Worm (Caenorhabditis elegans): ENCODE data around the gene F14D7.6.

F14D7.6 gene

DNA sequence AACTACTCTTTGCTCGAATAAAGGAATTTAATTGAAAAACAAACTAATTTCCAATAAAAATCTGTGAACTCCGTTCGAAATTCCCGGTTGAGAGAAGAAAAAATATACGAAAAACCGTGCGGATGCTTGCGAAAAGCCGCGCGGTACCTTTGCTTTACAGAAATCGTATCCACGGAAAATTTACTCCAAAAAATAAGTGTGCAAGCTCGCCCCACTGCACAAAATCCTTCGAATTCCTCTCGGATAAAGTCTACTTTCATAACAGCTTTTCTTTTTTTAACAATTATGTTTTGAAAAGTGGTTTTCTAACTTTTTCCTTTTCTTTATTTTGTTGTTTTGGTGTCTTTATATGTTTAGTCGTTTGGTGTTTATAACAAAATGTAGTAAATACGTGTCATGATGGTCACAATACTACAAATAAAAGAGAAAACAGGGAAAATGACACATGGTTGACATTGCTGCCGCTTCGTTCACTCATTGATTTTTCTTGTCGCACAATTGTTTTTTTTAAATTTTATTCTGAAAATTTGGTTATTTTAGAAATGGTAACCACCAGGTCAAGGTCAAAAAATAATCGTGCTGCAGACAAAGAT, 46.1 kb downstream of the F14D7.6 start, which contains the start of gene cept-2 (continued):
- TF ChIP-seq aptf-2 (GFP tag; conservative IDR thresholded peaks at IDR 0.05) (no peak), ZK185.1 (tag; optimal IDR thresholded peaks at IDR 0.05; ENCODE audit: poor library complexity, severe bottlenecking) (peak; percentile 95), aptf-3 (GFP tag; IDR thresholded peaks at IDR 0.05) (no peak), nhr-120 (GFP tag; IDR thresholded peaks at IDR 0.05) (no peak), hlh-26 (GFP tag; conservative IDR thresholded peaks at IDR 0.05) (no peak), F39B2.1 (GFP tag; IDR thresholded peaks at IDR 0.05) (no peak), Y95B8A.8 (GFP tag; IDR thresholded peaks at IDR 0.05) (0 out of 2 replicates have a peak, but pooled peaks have one; percentile 31), Y79H2A.3 (GFP tag; conservative IDR thresholded peaks at IDR 0.05) (no peak), lin-40 (tag; optimal IDR thresholded peaks at IDR 0.05) (no peak), nhr-80 (tag; optimal IDR thresholded peaks at IDR 0.05) (peak; percentile 54), chd-7 (tag; optimal IDR thresholded peaks at IDR 0.05) (no peak), cebp-2 (GFP tag; IDR thresholded peaks at IDR 0.05) (no peak), mes-4 (tag; optimal IDR thresholded peaks at IDR 0.05) (no peak), mxl-1 (tag; optimal IDR thresholded peaks at IDR 0.05) (no peak), ztf-28 (GFP tag; IDR thresholded peaks at IDR 0.05) (0 out of 2 replicates have a peak, but pooled peaks have one; percentile 11), bed-1 (GFP tag; IDR thresholded peaks at IDR 0.05) (no peak), T07F8.4 (tag; optimal IDR thresholded peaks at IDR 0.05) (no peak), F57A8.1 (GFP tag; optimal IDR thresholded peaks at IDR 0.05) (no peak), K12H6.12 (tag; optimal IDR thresholded peaks at IDR 0.05) (peak; percentile 88), F37B4.10 (GFP tag; IDR thresholded peaks at IDR 0.05) (no peak), nhr-179 (tag; optimal IDR thresholded peaks at IDR 0.05) (no peak), ztf-18 (tag; optimal IDR thresholded peaks at IDR 0.05) (peak; percentile 80), nhr-90 (tag; optimal IDR thresholded peaks at IDR 0.05) (no peak), F57C9.4 (tag; optimal IDR thresholded peaks at IDR 0.05) (no peak), tlf-1 (GFP tag; optimal IDR thresholded peaks at IDR 0.05) (peak; percentile 66), pbrm-1 (GFP tag; IDR thresholded peaks at IDR 0.05) (peak; percentile 78), hsf-1 (GFP tag; IDR thresholded peaks at IDR 0.05) (no peak), B0261.1 (tag; optimal IDR thresholded peaks at IDR 0.05) (peak; percentile 22), madf-10 (tag; optimal IDR thresholded peaks at IDR 0.05) (no peak), egrh-3 (GFP tag; IDR thresholded peaks at IDR 0.05) (no peak), Y53G8AR.9 (GFP tag; conservative IDR thresholded peaks at IDR 0.05) (no peak), ekl-4 (GFP tag; IDR thresholded peaks at IDR 0.05) (peak; percentile 81), gei-17 (GFP tag; optimal IDR thresholded peaks at IDR 0.05) (no peak), egl-44 (GFP tag; IDR thresholded peaks at IDR 0.05) (0 out of 2 replicates have a peak, but pooled peaks have one; percentile 23), attf-6 (GFP tag; IDR thresholded peaks at IDR 0.05) (peak; percentile 67; the same call in 1 of the 2 replicates), B0035.1 (tag; optimal IDR thresholded peaks at IDR 0.05) (no peak), lir-1 (GFP tag; conservative IDR thresholded peaks at IDR 0.05) (peak; percentile 68), sdz-38 (tag; optimal IDR thresholded peaks at IDR 0.05) (no peak), ccch-3 (GFP tag; optimal IDR thresholded peaks at IDR 0.05) (no peak), ama-1 (optimal IDR thresholded peaks at IDR 0.05) (no peak), ama-1 (GFP tag; optimal IDR thresholded peaks at IDR 0.05) (no peak), madf-8 (GFP tag; conservative IDR thresholded peaks at IDR 0.05) (no peak), ceh-58 (GFP tag; IDR thresholded peaks at IDR 0.05) (no peak), Y53F4B.3 (GFP tag; IDR thresholded peaks at IDR 0.05) (no peak), lsl-1 (GFP tag; optimal IDR thresholded peaks at IDR 0.05) (peak; percentile 67), ztf-22 (GFP tag; optimal IDR thresholded peaks at IDR 0.05) (no peak), attf-5 (GFP tag; optimal IDR thresholded peaks at IDR 0.05) (peak; percentile 87), nfya-2 (GFP tag; IDR thresholded peaks at IDR 0.05) (no peak), F22D6.2 (tag; optimal IDR thresholded peaks at IDR 0.05) (no peak), hmg-20 (GFP tag; IDR thresholded peaks at IDR 0.05) (0 out of 2 replicates have a peak, but pooled peaks have one; percentile 43)

Data from whole organism, young adult.